Worm (Caenorhabditis elegans) whole organism, young adult: ENCODE data around the gene abu-13.

Experiments
- B0019.2 ChIP-seq: fragments of 200-800 bp; sonication (Bioruptor generic); conservative IDR thresholded peaks from 2 replicates; pipeline ENCODE4 v1.3.6; 2022; ENCODE audit warnings: missing genetic modification reagents, missing genetic modification characterization, missing compliant biosample characterization
- B0261.1 ChIP-seq: sonication (generic microtip); optimal IDR thresholded peaks from 2 replicates; lab custom pipeline; 2016; ENCODE audit warnings: mild to moderate bottlenecking, missing genetic modification characterization, moderate library complexity, missing compliant biosample characterization
- B0336.3 ChIP-seq: fragments of 200-800 bp; sonication (Bioruptor generic); IDR thresholded peaks from 2 replicates; pipeline ENCODE4 v1.3.6; 2022; ENCODE audit warnings: missing genetic modification characterization, missing compliant biosample characterization
- C06A6.2 ChIP-seq: fragments of 200-800 bp; sonication (Bioruptor generic); conservative IDR thresholded peaks from 2 replicates; pipeline ENCODE4 v1.3.6; 2022; ENCODE audit warnings: missing genetic modification characterization, missing compliant biosample characterization
- F49E8.2 ChIP-seq: sonication (generic microtip); optimal IDR thresholded peaks from 3 replicates; lab custom pipeline; 2017; ENCODE audit warnings: missing genetic modification characterization, mild to moderate bottlenecking, missing compliant biosample characterization, antibody characterized with exemption, moderate library complexity; ENCODE audit not compliant: insufficient read depth
- K11D2.4 ChIP-seq: fragments of 200-800 bp; sonication (Bioruptor generic); IDR thresholded peaks from 2 replicates; pipeline ENCODE4 v1.3.6; 2022; ENCODE audit warnings: missing genetic modification reagents, missing genetic modification characterization, missing compliant biosample characterization
- T26A5.8 ChIP-seq: sonication (generic microtip); optimal IDR thresholded peaks from 2 replicates; lab custom pipeline; 2016; ENCODE audit warnings: missing genetic modification characterization, missing compliant biosample characterization
- Y53G8AR.9 ChIP-seq: fragments of 200-800 bp; sonication (Bioruptor generic); conservative IDR thresholded peaks from 2 replicates; pipeline ENCODE4 v1.3.6; 2022; ENCODE audit warnings: missing genetic modification reagents, missing genetic modification characterization, missing compliant biosample characterization
- Y56A3A.18 ChIP-seq: fragments of 200-800 bp; sonication (Bioruptor generic); IDR thresholded peaks from 2 replicates; pipeline ENCODE4 v1.3.6; 2022; ENCODE audit warnings: missing genetic modification reagents, missing genetic modification characterization, missing compliant biosample characterization
- Y95B8A.8 ChIP-seq: fragments of 200-800 bp; sonication (Bioruptor generic); IDR thresholded peaks from 2 replicates; pipeline ENCODE4 v1.3.6; 2022; ENCODE audit warnings: missing genetic modification reagents, missing genetic modification characterization, missing compliant biosample characterization
- atf-7 ChIP-seq: sonication (generic microtip); optimal IDR thresholded peaks from 2 replicates; lab custom pipeline; 2017; ENCODE audit warnings: mild to moderate bottlenecking, missing genetic modification characterization, missing compliant biosample characterization
- cebp-1 ChIP-seq, 2 experiments: fragments of 200-800 bp in 1 of 2; sonication (Bioruptor generic) in 1 of 2; sonication (generic microtip) in 1 of 2; IDR thresholded peaks in 1 of 2; optimal IDR thresholded peaks in 1 of 2; 2 replicates each; pipeline versions ENCODE4 v1.3.6 to Lab custom; 2017 to 2022; ENCODE audit warnings: missing compliant biosample characterization in 2 of 2, missing genetic modification characterization in 2 of 2, mild to moderate bottlenecking in 1 of 2, missing genetic modification reagents in 1 of 2, moderate library complexity in 1 of 2
- ceh-40 ChIP-seq: fragments of 200-800 bp; sonication (Bioruptor generic); IDR thresholded peaks from 2 replicates; pipeline ENCODE4 v1.3.6; 2022; ENCODE audit warnings: missing genetic modification characterization, missing compliant biosample characterization
- ceh-58 ChIP-seq: fragments of 200-800 bp; sonication (Bioruptor generic); IDR thresholded peaks from 2 replicates; pipeline ENCODE4 v1.3.6; 2022; ENCODE audit warnings: missing genetic modification characterization, missing compliant biosample characterization
- die-1 ChIP-seq: sonication (generic microtip); optimal IDR thresholded peaks from 2 replicates; lab custom pipeline; 2016; ENCODE audit warnings: missing genotype, mild to moderate bottlenecking, missing genetic modification characterization, missing compliant biosample characterization
- dpl-1 ChIP-seq: fragments of 150-350 bp; optimal IDR thresholded peaks from 2 replicates; lab custom pipeline; 2014; ENCODE audit warnings: missing biosample characterization, missing genetic modification reagents, missing genetic modification characterization
- efl-1 ChIP-seq: fragments of 150-350 bp; optimal IDR thresholded peaks from 2 replicates; lab custom pipeline; 2014; ENCODE audit warnings: missing biosample characterization, missing genetic modification reagents, missing genetic modification characterization
- egl-18 ChIP-seq: fragments of 200-800 bp; sonication (Bioruptor generic); IDR thresholded peaks from 2 replicates; pipeline ENCODE4 v1.3.6; 2022; ENCODE audit warnings: missing genetic modification reagents, missing genetic modification characterization, missing compliant biosample characterization
- ekl-4 ChIP-seq: fragments of 200-800 bp; sonication (Bioruptor generic); IDR thresholded peaks from 2 replicates; pipeline ENCODE4 v1.3.6; 2022; ENCODE audit warnings: missing genetic modification reagents, missing genetic modification characterization, missing compliant biosample characterization
- ets-4 ChIP-seq: fragments of 200-800 bp; sonication (Bioruptor generic); optimal IDR thresholded peaks from 2 replicates; lab custom pipeline; 2018; ENCODE audit warnings: mild to moderate bottlenecking, missing genetic modification characterization, missing compliant biosample characterization
- fkh-3 ChIP-seq: sonication (generic microtip); optimal IDR thresholded peaks from 2 replicates; lab custom pipeline; 2016; ENCODE audit warnings: mild to moderate bottlenecking, missing genetic modification characterization, missing compliant biosample characterization
- hmg-1.2 ChIP-seq: fragments of 200-800 bp; sonication (Bioruptor generic); IDR thresholded peaks from 2 replicates; pipeline ENCODE4 v1.3.6; 2022; ENCODE audit warnings: missing genetic modification reagents, missing genetic modification characterization, missing compliant biosample characterization
- hrde-1 ChIP-seq: sonication (generic microtip); optimal IDR thresholded peaks from 2 replicates; lab custom pipeline; 2016; ENCODE audit warnings: missing genetic modification characterization, mild to moderate bottlenecking, missing compliant biosample characterization, moderate library complexity, missing genotype, missing genetic modification reagents, borderline replicate concordance
- lin-26 ChIP-seq: fragments of 200-800 bp; sonication (Bioruptor generic); IDR thresholded peaks from 2 replicates; pipeline ENCODE4 v1.3.6; 2022; ENCODE audit warnings: missing genetic modification reagents, missing genetic modification characterization, missing compliant biosample characterization
- lin-35 ChIP-seq, 3 experiments: fragments of 150-350 bp in 2 of 3; sonication (generic microtip) in 1 of 3; optimal IDR thresholded peaks; 2 replicates each; lab custom pipeline; 2014 to 2018; ENCODE audit warnings: missing biosample characterization in 3 of 3, missing genetic modification characterization in 3 of 3, missing genetic modification reagents in 3 of 3
- lin-40 ChIP-seq: sonication (generic microtip); optimal IDR thresholded peaks from 2 replicates; lab custom pipeline; 2016; ENCODE audit warnings: missing genetic modification characterization, mild to moderate bottlenecking, missing compliant biosample characterization, missing genotype, missing genetic modification reagents
- lin-54 ChIP-seq: fragments of 200-800 bp; sonication (Bioruptor generic); optimal IDR thresholded peaks from 2 replicates; lab custom pipeline; 2018; ENCODE audit warnings: mild to moderate bottlenecking, missing genetic modification characterization, missing compliant biosample characterization
- lir-1 ChIP-seq: fragments of 200-800 bp; sonication (Bioruptor generic); conservative IDR thresholded peaks from 2 replicates; pipeline ENCODE4 v1.3.6; 2022; ENCODE audit warnings: missing genetic modification reagents, missing genetic modification characterization, missing compliant biosample characterization
- madf-3 ChIP-seq: fragments of 200-800 bp; sonication (Bioruptor generic); IDR thresholded peaks from 2 replicates; pipeline ENCODE4 v1.3.6; 2022; ENCODE audit warnings: missing genetic modification reagents, missing genetic modification characterization, missing compliant biosample characterization
- mel-28 ChIP-seq: sonication (generic microtip); optimal IDR thresholded peaks from 2 replicates; lab custom pipeline; 2016; ENCODE audit warnings: borderline replicate concordance, mild to moderate bottlenecking, missing genetic modification characterization, missing compliant biosample characterization
- mxl-1 ChIP-seq: sonication (generic microtip); optimal IDR thresholded peaks from 2 replicates; lab custom pipeline; 2016; ENCODE audit warnings: missing genetic modification characterization, missing compliant biosample characterization
- nhr-90 ChIP-seq: sonication (generic microtip); optimal IDR thresholded peaks from 2 replicates; lab custom pipeline; 2016; ENCODE audit warnings: missing genotype, mild to moderate bottlenecking, missing genetic modification characterization, missing compliant biosample characterization
- pbrm-1 ChIP-seq: fragments of 200-800 bp; sonication (Bioruptor generic); IDR thresholded peaks from 2 replicates; pipeline ENCODE4 v1.3.6; 2022; ENCODE audit warnings: missing genetic modification reagents, missing genetic modification characterization, missing compliant biosample characterization
- pha-4 ChIP-seq: fragments of 150-350 bp; sonication (generic microtip); optimal IDR thresholded peaks from 2 replicates; lab custom pipeline; 2014; ENCODE audit warnings: missing biosample characterization, missing genetic modification reagents, missing genetic modification characterization
- sdz-38 ChIP-seq: sonication (generic microtip); optimal IDR thresholded peaks from 2 replicates; lab custom pipeline; 2016; ENCODE audit warnings: missing genotype, missing genetic modification characterization, missing compliant biosample characterization
- snpc-1.1 ChIP-seq: sonication (generic microtip); optimal IDR thresholded peaks from 2 replicates; lab custom pipeline; 2017; ENCODE audit warnings: missing genetic modification characterization, mild to moderate bottlenecking, missing compliant biosample characterization, antibody characterized with exemption, moderate library complexity, missing genotype, missing genetic modification reagents; ENCODE audit not compliant: insufficient read depth
- snpc-1.3 ChIP-seq: sonication (generic microtip); optimal IDR thresholded peaks from 2 replicates; lab custom pipeline; 2017; ENCODE audit warnings: missing genetic modification characterization, mild to moderate bottlenecking, missing compliant biosample characterization, antibody characterized with exemption, moderate library complexity, missing genotype, missing genetic modification reagents; ENCODE audit not compliant: insufficient read depth
- snpc-3.4 ChIP-seq: sonication (generic microtip); optimal IDR thresholded peaks from 2 replicates; lab custom pipeline; 2017; ENCODE audit warnings: missing genetic modification characterization, mild to moderate bottlenecking, missing compliant biosample characterization, antibody characterized with exemption, moderate library complexity, missing genotype, missing genetic modification reagents
- snpc-4 ChIP-seq, 5 experiments: fragments of 150-350 bp in 1 of 5; sonication (generic microtip) in 4 of 5; optimal IDR thresholded peaks; 2 replicates each; lab custom pipeline; 2014 to 2018; ENCODE audit warnings: missing genetic modification characterization in 5 of 5, missing biosample characterization in 3 of 5, antibody characterized with exemption in 2 of 5, mild to moderate bottlenecking in 2 of 5, missing compliant biosample characterization in 2 of 5, missing genotype in 2 of 5, moderate library complexity in 2 of 5, missing genetic modification reagents in 1 of 5
- tbp1 ChIP-seq: fragments of 200-800 bp; sonication (Bioruptor generic); optimal IDR thresholded peaks from 2 replicates; lab custom pipeline; 2018; ENCODE audit warnings: mild to moderate bottlenecking, missing genetic modification characterization, missing compliant biosample characterization
- tlf-1 ChIP-seq: fragments of 200-800 bp; sonication (Bioruptor generic); optimal IDR thresholded peaks from 2 replicates; lab custom pipeline; 2018; ENCODE audit warnings: mild to moderate bottlenecking, missing genetic modification characterization, missing compliant biosample characterization
- unc-130 ChIP-seq: sonication (generic microtip); optimal IDR thresholded peaks from 2 replicates; lab custom pipeline; 2016; ENCODE audit warnings: missing genetic modification reagents, missing genetic modification characterization, missing compliant biosample characterization
- unc-62 ChIP-seq: fragments of 150-350 bp; optimal IDR thresholded peaks from 2 replicates; lab custom pipeline; 2014; ENCODE audit warnings: missing biosample characterization, missing genetic modification reagents, missing genetic modification characterization
- ztf-25 ChIP-seq: fragments of 200-800 bp; sonication (Bioruptor generic); IDR thresholded peaks from 2 replicates; pipeline ENCODE4 v1.3.6; 2022; ENCODE audit warnings: missing genetic modification reagents, missing genetic modification characterization, missing compliant biosample characterization
- ztf-26 ChIP-seq: sonication (generic microtip); optimal IDR thresholded peaks from 2 replicates; lab custom pipeline; 2017; ENCODE audit warnings: missing genetic modification characterization, missing compliant biosample characterization
- ztf-28 ChIP-seq: fragments of 200-800 bp; sonication (Bioruptor generic); IDR thresholded peaks from 2 replicates; pipeline ENCODE4 v1.3.6; 2022; ENCODE audit warnings: missing genetic modification reagents, missing genetic modification characterization, missing compliant biosample characterization
- ztf-6 ChIP-seq: fragments of 200-800 bp; sonication (Bioruptor generic); IDR thresholded peaks from 2 replicates; pipeline ENCODE4 v1.3.6; 2022; ENCODE audit warnings: missing genetic modification reagents, missing genetic modification characterization, missing compliant biosample characterization

abu-13 gene

DNA sequence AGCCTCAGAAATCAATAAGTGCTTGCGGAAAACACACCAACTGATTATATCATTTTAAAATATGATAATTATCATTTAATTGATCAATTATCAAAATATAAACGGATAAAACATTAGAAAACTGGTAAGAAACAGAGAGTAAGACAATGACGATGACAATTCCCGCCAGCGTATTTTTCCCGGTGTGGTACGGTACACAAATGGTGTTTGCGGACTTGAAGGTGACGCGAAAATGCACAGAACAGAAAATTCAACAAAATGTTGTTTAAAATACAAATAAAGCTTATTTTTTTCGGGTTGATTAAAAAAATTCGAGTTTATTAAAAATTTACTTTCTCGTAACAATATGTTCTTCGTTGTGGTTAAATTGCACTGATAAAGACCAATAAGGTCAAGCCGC, 15.5 kb upstream of the abu-13 start (continued):
- TF ChIP-seq ztf-25 (no peak), egl-18 (GFP tag; lab: Robert Waterston, UW) (no peak), ztf-28 (GFP tag; lab: Robert Waterston, UW) (no peak), K11D2.4 (GFP tag; lab: Robert Waterston, UW) (no peak), unc-130 (GFP tag; lab: Kevin White, UChicago) (peak; percentile 46), ztf-6 (GFP tag; lab: Robert Waterston, UW) (no peak), T26A5.8 (no peak), atf-7 (tag; lab: Kevin White, UChicago) (no peak), pha-4 (no peak), nhr-90 (tag; lab: Kevin White, UChicago) (no peak), mxl-1 (tag; lab: Kevin White, UChicago) (no peak), mel-28 (no peak), ekl-4 (GFP tag; lab: Robert Waterston, UW) (peak; percentile 33; the same call in 1 of the 2 replicates), B0261.1 (tag; lab: Kevin White, UChicago) (no peak), Y56A3A.18 (GFP tag; lab: Robert Waterston, UW) (no peak), fkh-3 (tag; lab: Kevin White, UChicago) (no peak), snpc-4 (GFP tag; optimal IDR thresholded peaks at IDR 0.05; lab: Kevin White, UChicago) (no peak), snpc-4 (tag; optimal IDR thresholded peaks at IDR 0.05; lab: Kevin White, UChicago) (peak in 1 of 4 experiments; percentile 4), pbrm-1 (no peak), snpc-3.4 (tag; lab: Kevin White, UChicago) (peak; percentile 38), Y53G8AR.9 (no peak), hmg-1.2 (GFP tag; lab: Robert Waterston, UW) (peak; percentile 47; the same call in 1 of the 2 replicates), tlf-1 (peak; percentile 42), sdz-38 (tag; lab: Kevin White, UChicago) (no peak), lir-1 (GFP tag; lab: Robert Waterston, UW) (peak; percentile 36; the same call in 1 of the 2 replicates), ceh-40 (GFP tag; lab: Robert Waterston, UW) (no peak), Y95B8A.8 (GFP tag; lab: Robert Waterston, UW) (0 out of 2 replicates have a peak, but pooled peaks have one; percentile 7), lin-40 (tag; lab: Kevin White, UChicago) (no peak), B0019.2 (GFP tag; lab: Robert Waterston, UW) (0 out of 2 replicates have a peak, but pooled peaks have one; percentile 5), ceh-58 (GFP tag; lab: Robert Waterston, UW) (no peak), lin-26 (GFP tag; lab: Robert Waterston, UW) (no peak), madf-3 (peak; percentile 77), hrde-1 (tag; lab: Kevin White, UChicago) (no peak), die-1 (tag; lab: Kevin White, UChicago) (no peak), lin-35 (GFP tag; optimal IDR thresholded peaks at IDR 0.05; lab: Kevin White, UChicago) (peak in 1 of 3 experiments; percentile 51), dpl-1 (peak; percentile 92), unc-62 (GFP tag; lab: Kevin White, UChicago) (no peak), ets-4 (no peak), cebp-1 (GFP tag; IDR thresholded peaks at IDR 0.05; lab: Robert Waterston, UW) (no peak), cebp-1 (tag; optimal IDR thresholded peaks at IDR 0.05; lab: Kevin White, UChicago) (peak; percentile 17), B0336.3 (GFP tag; lab: Robert Waterston, UW) (no peak), F49E8.2 (tag; lab: Kevin White, UChicago) (peak; percentile 13), tbp1 (peak; percentile 19), C06A6.2 (GFP tag; lab: Robert Waterston, UW) (no peak), snpc-1.3 (peak; percentile 42), lin-54 (GFP tag; lab: Kevin White, UChicago) (peak; percentile 64), snpc-1.1 (tag; lab: Kevin White, UChicago) (peak; percentile 15), efl-1 (peak; percentile 98), ztf-26 (tag; lab: Kevin White, UChicago) (no peak)
